Fruit fly (Drosophila melanogaster): ENCODE measurements around the gene Sirt2.

DNA sequence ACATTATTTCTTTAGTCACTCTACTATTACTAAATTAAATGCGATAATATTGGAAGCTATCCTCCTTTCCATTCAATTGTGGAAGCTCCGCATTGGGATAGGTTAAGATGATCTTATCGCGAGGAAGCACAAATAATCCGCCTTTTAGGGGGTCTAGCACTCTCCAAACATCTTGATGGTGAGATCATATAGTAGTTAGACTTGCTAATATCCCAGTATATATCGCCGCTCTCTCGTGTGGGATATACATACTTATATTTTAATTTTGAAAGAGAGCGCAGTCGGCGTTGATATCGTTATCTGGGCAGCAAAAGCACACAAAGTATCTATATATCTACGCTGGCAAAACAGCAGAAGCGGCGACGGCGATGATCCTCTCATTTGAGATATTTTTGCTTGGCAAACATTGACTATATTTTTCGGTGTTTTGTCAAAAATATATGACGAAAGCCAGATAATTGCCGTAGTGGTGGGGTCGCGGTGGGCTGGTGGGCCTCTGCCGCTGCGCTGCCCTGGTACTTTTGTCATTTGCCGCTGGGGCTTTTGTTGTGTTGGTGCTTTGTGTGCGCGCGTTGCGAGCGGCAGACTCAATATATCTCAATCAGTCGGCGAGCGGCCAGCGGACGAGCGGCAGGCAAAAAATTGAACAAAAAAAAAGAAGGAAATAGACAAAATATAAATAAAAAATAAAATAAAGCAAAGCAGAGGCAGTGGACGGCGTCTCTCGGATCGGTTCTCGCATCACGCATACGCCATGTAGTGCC lies 10.7 kb upstream of the Sirt2 start:
- TF ChIP-seq CG10631 (GFP tag; optimal IDR thresholded peaks at IDR 0.05) (no peak), Hr38 (GFP tag; optimal IDR thresholded peaks at IDR 0.05) (no peak), OdsH (GFP tag; optimal IDR thresholded peaks at IDR 0.05) (no peak), CG6792 (GFP tag; optimal IDR thresholded peaks at IDR 0.05) (no peak), pdm3 (GFP tag; optimal IDR thresholded peaks at IDR 0.05) (no peak), esn (GFP tag; optimal IDR thresholded peaks at IDR 0.05) (no peak), Blimp-1 (GFP tag; optimal IDR thresholded peaks at IDR 0.05) (no peak), topi (GFP tag; optimal IDR thresholded peaks at IDR 0.05) (no peak)

Data from whole organism, prepupa.